1 fruit fly cellular context compared by ENCODE assay signal in the genomic region with DNA sequence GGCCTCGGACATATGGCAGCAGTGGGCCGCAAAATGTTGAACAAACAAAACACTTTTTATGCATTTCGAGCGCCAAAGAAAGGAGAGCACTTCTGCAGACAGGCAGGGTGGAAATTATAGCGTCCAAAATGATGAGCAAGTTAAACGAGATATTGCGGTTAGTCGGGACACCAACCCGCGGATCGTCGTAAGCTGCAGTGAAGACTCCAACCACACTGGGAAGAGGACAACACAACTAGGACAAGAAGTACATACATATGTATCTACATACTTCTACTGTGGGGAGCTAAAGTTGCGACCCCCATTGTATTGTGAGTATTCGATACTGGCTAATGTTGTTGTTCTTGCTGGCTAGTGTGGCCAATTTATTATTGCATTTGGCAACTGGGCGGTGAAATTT.
TF ChIP-seq lines count a peak whose summit lies in the region.

No protein-coding gene starts in this region.

TF ChIP-seq in whole organism, embryonic, 481 proteins besides CTCF, POLR2A, EP300 and RAD21 (continued from another document):
- TF ChIP-seq prd (optimal IDR thresholded peaks at IDR 0.05; lab: Kevin White, UChicago), result no peak
- TF ChIP-seq prd (GFP tag; IDR thresholded peaks at IDR 0.05; lab: Robert Waterston, UW), result no peak
- 0 out of 2 replicates have a peak, but pooled peaks have one; percentile 11 for TF ChIP-seq Drgx (GFP tag; IDR thresholded peaks at IDR 0.05; lab: Robert Waterston, UW)
- no peak for TF ChIP-seq CG14014 (GFP tag; IDR thresholded peaks at IDR 0.05; lab: Robert Waterston, UW)
- TF ChIP-seq pita (GFP tag; optimal IDR thresholded peaks at IDR 0.05; lab: Kevin White, UChicago), result peak; percentile 44
- no peak for TF ChIP-seq hth (optimal IDR thresholded peaks at IDR 0.05; lab: Kevin White, UChicago)
- TF ChIP-seq CG12769 (tag; optimal IDR thresholded peaks at IDR 0.05; lab: Kevin White, UChicago), result peak; percentile 39
- no peak for TF ChIP-seq CG34422 (GFP tag; IDR thresholded peaks at IDR 0.05; lab: Robert Waterston, UW)
- peak; percentile 51 for TF ChIP-seq CG12155 (GFP tag; optimal IDR thresholded peaks at IDR 0.05; lab: Kevin White, UChicago)
- TF ChIP-seq CG15514 (GFP tag; optimal IDR thresholded peaks at IDR 0.05; lab: Kevin White, UChicago), result peak; percentile 13
- TF ChIP-seq E2f2 (GFP tag; IDR thresholded peaks at IDR 0.05; lab: Robert Waterston, UW), result no peak
- peak; percentile 3 for TF ChIP-seq Hmr (GFP tag; optimal IDR thresholded peaks at IDR 0.05; lab: Kevin White, UChicago)
- TF ChIP-seq CG11504 (tag; optimal IDR thresholded peaks at IDR 0.05; lab: Kevin White, UChicago), result peak; percentile 6
- TF ChIP-seq CG1603 (tag; optimal IDR thresholded peaks at IDR 0.05; lab: Kevin White, UChicago), result peak; percentile 39
- peak; percentile 4 for TF ChIP-seq CoRest (tag; optimal IDR thresholded peaks at IDR 0.05; lab: Kevin White, UChicago)
- no peak for TF ChIP-seq pnt (GFP tag; optimal IDR thresholded peaks at IDR 0.05; lab: Kevin White, UChicago)
- no peak for TF ChIP-seq gsb-n (tag; optimal IDR thresholded peaks at IDR 0.05; lab: Kevin White, UChicago)
- TF ChIP-seq chinmo (GFP tag; IDR thresholded peaks at IDR 0.05; lab: Robert Waterston, UW; ENCODE audit: partially characterized antibody), result 0 out of 4 replicates have a peak, but pooled peaks have one; percentile 38
- TF ChIP-seq CG8290 (GFP tag; optimal IDR thresholded peaks at IDR 0.05; lab: Kevin White, UChicago), result no peak
- peak in 1 of 2 experiments; percentile 67 for TF ChIP-seq CG8290 (tag; optimal IDR thresholded peaks at IDR 0.05; lab: Kevin White, UChicago)
